Worm (Caenorhabditis elegans) whole organism, midembryonic: ENCODE measurements around the gene Y60A3A.8.

Experiments used
- T22C8.4 ChIP-seq: fragments of 200-800 bp; sonication (Bioruptor generic); IDR thresholded peaks from 2 replicates; pipeline ENCODE4 v1.3.6; 2022; ENCODE audit warnings: missing genetic modification characterization, missing compliant biosample characterization
- flt-1 ChIP-seq: fragments of 200-800 bp; sonication (Bioruptor generic); IDR thresholded peaks from 2 replicates; pipeline ENCODE4 v1.3.6; 2022; ENCODE audit warnings: missing genetic modification characterization, missing compliant biosample characterization
- klf-2 ChIP-seq: fragments of 200-800 bp; sonication (Bioruptor generic); conservative IDR thresholded peaks from 2 replicates; pipeline ENCODE4 v1.3.6; 2022; ENCODE audit warnings: missing genetic modification reagents, missing genetic modification characterization, missing compliant biosample characterization
- med-1 ChIP-seq: sonication (generic microtip); optimal IDR thresholded peaks from 2 replicates; lab custom pipeline; 2017; ENCODE audit warnings: missing genetic modification characterization, mild to moderate bottlenecking, missing compliant biosample characterization, antibody characterized with exemption, missing genetic modification reagents; ENCODE audit not compliant: insufficient read depth
- ref-1 ChIP-seq: fragments of 200-800 bp; sonication (Bioruptor generic); conservative IDR thresholded peaks from 2 replicates; pipeline ENCODE4 v1.3.6; 2022; ENCODE audit warnings: missing genetic modification reagents, missing genetic modification characterization, missing compliant biosample characterization
- tab-1 ChIP-seq: fragments of 200-800 bp; sonication (Bioruptor generic); IDR thresholded peaks from 2 replicates; pipeline ENCODE4 v1.3.6; 2022; ENCODE audit warnings: missing genetic modification characterization, missing compliant biosample characterization
- ztf-23 ChIP-seq: fragments of 200-800 bp; sonication (Bioruptor generic); IDR thresholded peaks from 2 replicates; pipeline ENCODE4 v1.3.6; 2022; ENCODE audit warnings: missing genetic modification reagents, missing genetic modification characterization, missing compliant biosample characterization
- ztf-29 ChIP-seq: fragments of 200-800 bp; sonication (Bioruptor generic); IDR thresholded peaks from 2 replicates; pipeline ENCODE4 v1.3.6; 2022; ENCODE audit warnings: missing genetic modification reagents, missing genetic modification characterization, missing compliant biosample characterization

DNA sequence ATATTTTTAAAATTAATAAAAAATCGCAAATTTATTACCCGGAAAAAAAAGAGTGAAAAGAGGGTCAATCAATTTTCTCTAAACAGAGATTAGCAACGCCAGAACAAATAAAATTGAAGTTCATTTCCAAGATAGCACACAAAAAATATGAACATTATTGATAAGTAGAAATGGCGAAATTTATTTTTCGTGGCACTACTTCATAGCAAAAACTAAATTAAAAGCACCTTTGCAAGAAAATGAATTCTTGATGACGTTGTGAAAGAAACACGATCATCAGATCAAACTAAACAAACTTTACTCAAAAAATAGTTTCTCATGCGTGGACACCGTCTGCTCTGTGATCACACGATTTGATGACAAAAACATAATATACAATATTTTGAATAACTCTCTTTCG lies 27.2 kb upstream of the Y60A3A.8 start, which contains the start of gene Y60A3A.16:
- TF ChIP-seq flt-1 (GFP tag; lab: Robert Waterston, UW) (no peak), med-1 (GFP tag; lab: Kevin White, UChicago) (no peak), T22C8.4 (no peak), ztf-29 (GFP tag; lab: Robert Waterston, UW) (no peak), ref-1 (GFP tag; lab: Robert Waterston, UW) (no peak), klf-2 (GFP tag; lab: Robert Waterston, UW) (no peak), tab-1 (GFP tag; lab: Robert Waterston, UW) (no peak), ztf-23 (GFP tag; lab: Robert Waterston, UW) (no peak)
